Fruit fly (Drosophila melanogaster): Measurements from ENCODE around the gene Boh2.

The Boh2 gene

DNA sequence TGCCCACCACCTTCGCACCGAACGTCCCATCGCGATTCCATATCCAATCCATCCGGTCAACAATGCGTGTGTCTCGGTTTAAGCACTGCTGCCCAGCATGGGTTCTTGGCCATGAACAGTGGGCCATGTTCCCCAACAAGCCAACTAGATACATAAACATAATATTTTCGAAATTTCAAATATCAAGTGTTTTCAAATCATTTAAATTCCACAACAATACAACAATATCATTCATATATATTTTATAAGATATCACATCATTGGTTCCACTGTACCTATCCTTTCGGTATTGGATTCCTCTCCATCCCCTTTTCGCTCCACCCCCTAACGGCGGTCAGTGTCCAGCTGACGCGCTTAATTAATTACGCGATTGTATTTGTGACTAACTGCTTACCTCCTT is 43.2 kb downstream of the Boh2 start (continued):
- TF ChIP-seq C15 (GFP tag; IDR thresholded peaks at IDR 0.05) (0 out of 3 replicates have a peak, but pooled peaks have one; percentile 24), H15 (GFP tag; IDR thresholded peaks at IDR 0.05) (peak; percentile 7; the same call in 1 of the 3 replicates), CG8765 (GFP tag; IDR thresholded peaks at IDR 0.05) (0 out of 2 replicates have a peak, but pooled peaks have one; percentile 21), Poxn (GFP tag; IDR thresholded peaks at IDR 0.05) (no peak), Bgb (GFP tag; IDR thresholded peaks at IDR 0.05; ENCODE audit: partially characterized antibody) (no peak), MTF-1 (GFP tag; optimal IDR thresholded peaks at IDR 0.05; ENCODE audit: borderline replicate concordance) (no peak), Sry-δ (GFP tag; optimal IDR thresholded peaks at IDR 0.05) (no peak), jing (GFP tag; optimal IDR thresholded peaks at IDR 0.05) (no peak), BEAF-32 (GFP tag; optimal IDR thresholded peaks at IDR 0.05) (no peak), CG10654 (GFP tag; optimal IDR thresholded peaks at IDR 0.05) (no peak), CHES-1-like (GFP tag; optimal IDR thresholded peaks at IDR 0.05) (no peak), zfh2 (GFP tag; optimal IDR thresholded peaks at IDR 0.05) (no peak), Nf-YA (GFP tag; IDR thresholded peaks at IDR 0.05) (no peak), Lpt (GFP tag; optimal IDR thresholded peaks at IDR 0.05) (no peak), PHDP (tag; optimal IDR thresholded peaks at IDR 0.05) (no peak), CG12104 (GFP tag; optimal IDR thresholded peaks at IDR 0.05) (no peak), Ravus (GFP tag; IDR thresholded peaks at IDR 0.05) (no peak), E2f2 (GFP tag; IDR thresholded peaks at IDR 0.05) (no peak), rib (GFP tag; IDR thresholded peaks at IDR 0.05) (no peak), Vsx1 (GFP tag; optimal IDR thresholded peaks at IDR 0.05) (no peak), bbx (GFP tag; IDR thresholded peaks at IDR 0.05; ENCODE audit: partially characterized antibody) (no peak), Hsf (GFP tag; optimal IDR thresholded peaks at IDR 0.05) (peak; percentile 10), her (GFP tag; optimal IDR thresholded peaks at IDR 0.05) (no peak), CG15479 (GFP tag; optimal IDR thresholded peaks at IDR 0.05) (no peak), nau (GFP tag; optimal IDR thresholded peaks at IDR 0.05) (no peak), NK7.1 (GFP tag; optimal IDR thresholded peaks at IDR 0.05) (no peak), slp2 (GFP tag; optimal IDR thresholded peaks at IDR 0.05) (no peak), odd (GFP tag; optimal IDR thresholded peaks at IDR 0.05) (no peak), CG12744 (GFP tag; optimal IDR thresholded peaks at IDR 0.05) (no peak), row (GFP tag; IDR thresholded peaks at IDR 0.05) (peak; percentile 41; the same call in 2 of the 3 replicates), CG10147 (GFP tag; optimal IDR thresholded peaks at IDR 0.05) (no peak), Trl (optimal IDR thresholded peaks at IDR 0.05) (no peak), Trl (GFP tag; optimal IDR thresholded peaks at IDR 0.05) (no peak), ranshi (GFP tag; IDR thresholded peaks at IDR 0.05) (no peak), Atf3 (GFP tag; optimal IDR thresholded peaks at IDR 0.05) (no peak), ro (GFP tag; IDR thresholded peaks at IDR 0.05) (no peak), CG7372 (GFP tag; IDR thresholded peaks at IDR 0.05) (no peak)

DNA sequence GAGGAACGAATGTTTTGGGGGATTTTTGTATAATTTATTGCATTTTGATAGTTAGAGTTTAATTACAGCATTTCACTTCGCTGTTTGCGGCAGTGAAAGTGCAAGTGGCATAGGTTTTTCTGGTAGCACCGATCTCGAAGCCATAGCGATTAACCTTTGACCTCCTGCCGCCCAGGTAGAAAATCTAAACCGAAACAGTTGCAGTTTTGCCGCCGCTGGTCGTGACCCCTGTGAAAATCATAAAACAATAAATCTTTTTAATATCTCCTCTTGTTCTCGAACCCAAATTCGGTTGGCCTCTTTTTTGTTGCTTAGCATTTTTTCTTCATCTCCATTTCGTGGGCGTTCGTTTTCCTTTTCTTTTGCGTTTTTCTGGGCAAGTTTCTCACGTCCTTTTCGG is 45.6 kb downstream of the Boh2 start:
- TF ChIP-seq Blimp-1 (GFP tag; optimal IDR thresholded peaks at IDR 0.05), result peak; percentile 43
- TF ChIP-seq tll (GFP tag; optimal IDR thresholded peaks at IDR 0.05), result peak in 1 of 2 experiments; percentile 78
- no peak for TF ChIP-seq CG10654 (GFP tag; optimal IDR thresholded peaks at IDR 0.05)
- TF ChIP-seq zen (tag; optimal IDR thresholded peaks at IDR 0.05), result peak; percentile 22
- no peak for TF ChIP-seq Dip2 (GFP tag; IDR thresholded peaks at IDR 0.05)
- no peak for TF ChIP-seq CG16815 (GFP tag; optimal IDR thresholded peaks at IDR 0.05)
- peak in 1 of 2 experiments; percentile 89 for TF ChIP-seq Hr78 (GFP tag; optimal IDR thresholded peaks at IDR 0.05)
- TF ChIP-seq cad (GFP tag; optimal IDR thresholded peaks at IDR 0.05), result peak; percentile 91

Data from whole organism, embryonic.